Worm (Caenorhabditis elegans) whole organism, early embryonic: ENCODE data around the gene F58E6.11.

Experiments
- B0310.2 ChIP-seq: sonication (generic microtip); optimal IDR thresholded peaks from 2 replicates; lab custom pipeline; 2016; ENCODE audit warnings: mild to moderate bottlenecking, missing genetic modification characterization, missing compliant biosample characterization
- F13C5.2 ChIP-seq: sonication (generic microtip); optimal IDR thresholded peaks from 2 replicates; lab custom pipeline; 2017; ENCODE audit warnings: mild to moderate bottlenecking, missing genetic modification characterization, inconsistent platforms, missing compliant biosample characterization
- aly-1 ChIP-seq: sonication (generic microtip); optimal IDR thresholded peaks from 2 replicates; lab custom pipeline; 2016; ENCODE audit warnings: missing genetic modification characterization, missing compliant biosample characterization
- ama-1 ChIP-seq: fragments of 150-350 bp; optimal IDR thresholded peaks from 2 replicates; lab custom pipeline; 2014
- ceh-13 ChIP-seq: fragments of 200-800 bp; sonication (Bioruptor generic); optimal IDR thresholded peaks from 2 replicates; lab custom pipeline; 2018; ENCODE audit warnings: mild to moderate bottlenecking, missing genetic modification characterization, missing compliant biosample characterization
- ceh-36 ChIP-seq: sonication (generic microtip); optimal IDR thresholded peaks from 2 replicates; lab custom pipeline; 2016; ENCODE audit warnings: missing genetic modification characterization, inconsistent platforms, missing compliant biosample characterization
- ets-7 ChIP-seq: sonication (generic microtip); optimal IDR thresholded peaks from 2 replicates; lab custom pipeline; 2016; ENCODE audit warnings: missing genotype, missing genetic modification characterization, missing compliant biosample characterization
- flt-1 ChIP-seq: fragments of 200-800 bp; sonication (Bioruptor generic); IDR thresholded peaks from 2 replicates; pipeline ENCODE4 v1.3.6; 2022; ENCODE audit warnings: missing genetic modification characterization, missing compliant biosample characterization
- hmbx-1 ChIP-seq: sonication (generic microtip); optimal IDR thresholded peaks from 2 replicates; lab custom pipeline; 2016; ENCODE audit warnings: mild to moderate bottlenecking, missing genetic modification characterization, missing compliant biosample characterization
- hmg-4 ChIP-seq: fragments of 200-800 bp; sonication (Bioruptor generic); optimal IDR thresholded peaks from 2 replicates; lab custom pipeline; 2018; ENCODE audit warnings: mild to moderate bottlenecking, missing genetic modification characterization, missing compliant biosample characterization
- hnd-1 ChIP-seq: sonication (generic microtip); optimal IDR thresholded peaks from 2 replicates; lab custom pipeline; 2016; ENCODE audit warnings: missing genetic modification characterization, missing compliant biosample characterization
- pes-1 ChIP-seq: fragments of 200-800 bp; sonication (Bioruptor generic); IDR thresholded peaks from 2 replicates; pipeline ENCODE4 v1.3.6; 2022; ENCODE audit warnings: missing genetic modification reagents, missing genetic modification characterization, missing compliant biosample characterization
- scrt-1 ChIP-seq: fragments of 200-800 bp; sonication (Bioruptor generic); IDR thresholded peaks from 2 replicates; pipeline ENCODE4 v1.3.6; 2022; ENCODE audit warnings: missing genetic modification characterization, missing compliant biosample characterization
- sea-1 ChIP-seq: fragments of 200-800 bp; sonication (Bioruptor generic); conservative IDR thresholded peaks from 2 replicates; pipeline ENCODE4 v1.3.6; 2022; ENCODE audit warnings: missing genetic modification characterization, missing compliant biosample characterization
- tbx-11 ChIP-seq: fragments of 200-800 bp; sonication (Bioruptor generic); IDR thresholded peaks from 2 replicates; pipeline ENCODE4 v1.3.6; 2022; ENCODE audit warnings: missing genetic modification characterization, missing compliant biosample characterization
- tbx-37 ChIP-seq: fragments of 200-800 bp; sonication (Bioruptor generic); conservative IDR thresholded peaks from 2 replicates; pipeline ENCODE4 v1.3.6; 2022; ENCODE audit warnings: missing genetic modification reagents, missing genetic modification characterization, missing compliant biosample characterization
- tra-4 ChIP-seq: sonication (generic microtip); optimal IDR thresholded peaks from 2 replicates; lab custom pipeline; 2017; ENCODE audit warnings: missing genetic modification characterization, missing compliant biosample characterization

The F58E6.11 gene

ce11 chrV:9757884-9758283, at the start of gene F58E6.11:
F58E6.11 (minus strand) TSS chrV:9757984.
- no peak for TF ChIP-seq pes-1 (GFP tag; lab: Robert Waterston, UW)
- TF ChIP-seq hnd-1 (tag; lab: Kevin White, UChicago) = no peak
- no peak for TF ChIP-seq ceh-13 (GFP tag; lab: Kevin White, UChicago)
- no peak for TF ChIP-seq aly-1
- TF ChIP-seq tra-4 (tag; lab: Kevin White, UChicago) = no peak
- no peak for TF ChIP-seq scrt-1 (GFP tag; lab: Robert Waterston, UW)
- TF ChIP-seq F13C5.2 (tag; lab: Kevin White, UChicago) = no peak
- TF ChIP-seq flt-1 = no peak
- TF ChIP-seq ama-1 (lab: Kevin White, UChicago) = no peak

DNA sequence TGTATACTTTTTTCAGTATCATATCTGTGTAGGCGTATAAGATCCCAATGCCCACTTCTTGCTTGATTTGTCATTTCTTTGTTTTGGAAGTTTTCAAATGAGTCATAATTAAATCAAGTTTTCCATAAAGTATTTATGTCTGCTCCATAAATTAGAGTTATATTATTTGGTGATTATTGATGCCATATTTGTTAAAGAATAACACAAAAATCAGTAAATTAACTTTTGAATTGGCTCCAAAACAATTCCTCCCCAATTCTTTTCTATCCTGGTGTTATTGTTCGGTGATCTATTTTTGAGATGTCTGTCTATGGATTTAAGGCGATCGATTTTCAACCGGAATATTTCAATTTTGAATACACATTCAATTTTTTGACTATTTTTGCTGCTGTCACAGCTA, 47.4 kb upstream of the F58E6.11 start, which contains the start of gene sru-37:
Gene sru-37, plus strand, starts transcription at position 301 of the 400 bp plus-strand sequence.
- TF ChIP-seq hmbx-1 (tag; lab: Kevin White, UChicago) (no peak), F13C5.2 (tag; lab: Kevin White, UChicago) (no peak), sea-1 (no peak), ama-1 (lab: Kevin White, UChicago) (no peak), ceh-13 (GFP tag; lab: Kevin White, UChicago) (no peak), B0310.2 (tag; lab: Kevin White, UChicago) (no peak), ets-7 (tag; lab: Kevin White, UChicago) (no peak), hmg-4 (no peak), flt-1 (no peak), tra-4 (tag; lab: Kevin White, UChicago) (no peak), ceh-36 (no peak), scrt-1 (GFP tag; lab: Robert Waterston, UW) (no peak), tbx-37 (no peak), hnd-1 (tag; lab: Kevin White, UChicago) (no peak), aly-1 (no peak), pes-1 (GFP tag; lab: Robert Waterston, UW) (no peak), tbx-11 (no peak)

DNA sequence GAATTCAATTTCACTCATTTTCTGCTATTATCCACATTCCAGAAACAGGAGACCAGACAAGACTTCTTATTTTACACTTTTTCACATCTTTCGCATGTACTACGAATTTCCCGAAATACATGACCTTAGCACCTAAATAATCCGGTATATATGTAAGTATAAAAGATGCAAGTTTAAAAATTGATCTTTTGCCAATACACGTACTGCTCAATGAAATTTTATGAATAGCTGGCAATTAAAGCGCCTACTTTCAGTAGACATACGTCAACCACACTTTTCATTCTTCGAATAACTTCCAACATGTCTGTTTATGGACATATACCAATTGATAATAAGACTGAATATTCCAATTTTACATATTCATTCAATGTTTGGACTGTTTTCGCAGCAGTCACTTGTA, 45.4 kb upstream of the F58E6.11 start, which contains the start of gene sru-39:
Gene sru-39, plus strand, starts transcription at position 301 of the 400 bp plus-strand sequence.
- TF ChIP-seq ceh-13 (GFP tag; lab: Kevin White, UChicago) (no peak), B0310.2 (tag; lab: Kevin White, UChicago) (no peak), scrt-1 (GFP tag; lab: Robert Waterston, UW) (no peak), ceh-36 (no peak), tbx-11 (no peak), hnd-1 (tag; lab: Kevin White, UChicago) (no peak), hmbx-1 (tag; lab: Kevin White, UChicago) (no peak), hmg-4 (no peak), tra-4 (tag; lab: Kevin White, UChicago) (no peak), pes-1 (GFP tag; lab: Robert Waterston, UW) (no peak), tbx-37 (no peak), ama-1 (lab: Kevin White, UChicago) (no peak), F13C5.2 (tag; lab: Kevin White, UChicago) (no peak), sea-1 (no peak), aly-1 (no peak), ets-7 (tag; lab: Kevin White, UChicago) (no peak), flt-1 (no peak)

DNA sequence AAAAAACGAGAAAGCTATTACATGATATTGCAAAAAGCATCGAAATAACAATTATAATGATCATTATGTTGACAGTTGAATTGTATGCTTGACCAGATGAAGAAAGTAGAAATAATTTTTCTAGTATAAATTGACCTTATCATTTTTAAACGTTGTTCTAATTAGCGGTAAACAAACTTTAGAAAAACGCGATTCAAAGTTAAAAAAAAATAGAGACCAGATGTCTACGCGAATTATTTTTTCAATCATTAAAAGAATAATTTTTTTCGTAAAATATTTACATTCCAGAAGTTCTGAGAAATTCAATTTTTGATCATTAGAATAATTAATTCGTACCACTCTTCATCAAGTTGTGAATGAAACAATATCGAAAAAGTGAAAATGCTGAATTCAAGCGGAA, 44.2 kb upstream of the F58E6.11 start, which contains the start of gene F46B6.10:
Gene F46B6.10, minus strand, starts transcription at position 101 of the 400 bp plus-strand sequence.
- TF ChIP-seq sea-1 (no peak), hnd-1 (tag; lab: Kevin White, UChicago) (no peak), flt-1 (no peak), hmbx-1 (tag; lab: Kevin White, UChicago) (no peak), ets-7 (tag; lab: Kevin White, UChicago) (no peak), tra-4 (tag; lab: Kevin White, UChicago) (no peak), B0310.2 (tag; lab: Kevin White, UChicago) (no peak), scrt-1 (GFP tag; lab: Robert Waterston, UW) (no peak), hmg-4 (no peak), aly-1 (no peak), tbx-11 (no peak), ceh-13 (GFP tag; lab: Kevin White, UChicago) (no peak), pes-1 (GFP tag; lab: Robert Waterston, UW) (no peak), ceh-36 (no peak), F13C5.2 (tag; lab: Kevin White, UChicago) (no peak)

ce11 chrV:9799076-9799475, 41.3 kb upstream of the F58E6.11 start, which contains the start of gene F46B6.13:
F46B6.13 (minus strand) TSS chrV:9799176.
- TF ChIP-seq tbx-11 (no peak), tra-4 (tag; lab: Kevin White, UChicago) (no peak), pes-1 (GFP tag; lab: Robert Waterston, UW) (no peak)

- TF ChIP-seq hnd-1 (tag; lab: Kevin White, UChicago) = no peak
- TF ChIP-seq tra-4 (tag; lab: Kevin White, UChicago) = no peak
- no peak for TF ChIP-seq tbx-11
- TF ChIP-seq aly-1 = no peak
- no peak for TF ChIP-seq tbx-37
- no peak for TF ChIP-seq flt-1
- TF ChIP-seq B0310.2 (tag; lab: Kevin White, UChicago) = no peak
- TF ChIP-seq hmbx-1 (tag; lab: Kevin White, UChicago) = no peak
- no peak for TF ChIP-seq pes-1 (GFP tag; lab: Robert Waterston, UW)
- no peak for TF ChIP-seq ets-7 (tag; lab: Kevin White, UChicago)
- TF ChIP-seq F13C5.2 (tag; lab: Kevin White, UChicago) = no peak
- TF ChIP-seq ama-1 (lab: Kevin White, UChicago) = no peak
- TF ChIP-seq sea-1 = no peak
- TF ChIP-seq scrt-1 (GFP tag; lab: Robert Waterston, UW) = no peak
- no peak for TF ChIP-seq ceh-13 (GFP tag; lab: Kevin White, UChicago)
- TF ChIP-seq hmg-4 = no peak
- TF ChIP-seq ceh-36 = no peak
These were observed 40.4 kb upstream of the F58E6.11 start for ce11 chrV:9798212-9798611.

- TF ChIP-seq tbx-11 = no peak
- TF ChIP-seq ama-1 (lab: Kevin White, UChicago) = no peak
- no peak for TF ChIP-seq pes-1 (GFP tag; lab: Robert Waterston, UW)
- TF ChIP-seq aly-1 = no peak
- TF ChIP-seq flt-1 = no peak
- TF ChIP-seq tbx-37 = no peak
- no peak for TF ChIP-seq hmg-4
- no peak for TF ChIP-seq tra-4 (tag; lab: Kevin White, UChicago)
- TF ChIP-seq scrt-1 (GFP tag; lab: Robert Waterston, UW) = no peak
- TF ChIP-seq ceh-36 = no peak
- no peak for TF ChIP-seq hmbx-1 (tag; lab: Kevin White, UChicago)
- no peak for TF ChIP-seq ets-7 (tag; lab: Kevin White, UChicago)
- TF ChIP-seq sea-1 = no peak
- no peak for TF ChIP-seq F13C5.2 (tag; lab: Kevin White, UChicago)
These were observed 38.8 kb upstream of the F58E6.11 start, which contains the start of gene F46B6.9 for ce11 chrV:9796562-9796961. F46B6.9 (plus strand) TSS chrV:9796862.
